Fruit fly (Drosophila melanogaster) whole organism, embryonic: ENCODE measurements around the gene CG11562.

ENCODE experiments used
- Atf-2 ChIP-seq: fragments of 200-800 bp; sonication (Bioruptor generic); optimal IDR thresholded peaks from 2 replicates; lab custom pipeline; 2016; ENCODE audit warnings: missing biosample characterization, missing genetic modification characterization
- B-H2 ChIP-seq: fragments of 200-800 bp; sonication (Bioruptor generic); optimal IDR thresholded peaks from 2 replicates; lab custom pipeline; 2018; ENCODE audit warnings: missing biosample characterization, mild to moderate bottlenecking, missing genetic modification characterization
- BtbVII ChIP-seq: fragments of 200-800 bp; sonication (Bioruptor generic); optimal IDR thresholded peaks from 3 replicates; lab custom pipeline; 2017; ENCODE audit warnings: missing biosample characterization, mild to moderate bottlenecking, missing genetic modification characterization
- CG10431 ChIP-seq: fragments of 200-800 bp; sonication (Bioruptor generic); optimal IDR thresholded peaks from 3 replicates; lab custom pipeline; 2018; ENCODE audit warnings: missing biosample characterization, mild to moderate bottlenecking, missing genetic modification characterization
- CG10543 ChIP-seq: fragments of 200-800 bp; sonication (Bioruptor generic); optimal IDR thresholded peaks from 3 replicates; lab custom pipeline; 2017; ENCODE audit warnings: missing biosample characterization, mild to moderate bottlenecking, missing genetic modification characterization, moderate library complexity
- CG11504 ChIP-seq: fragments of 200-800 bp; sonication (Bioruptor generic); optimal IDR thresholded peaks from 3 replicates; lab custom pipeline; 2019; ENCODE audit warnings: missing biosample characterization, mild to moderate bottlenecking, missing genetic modification characterization, moderate library complexity
- CG12236 ChIP-seq: fragments of 200-800 bp; sonication (Bioruptor generic); optimal IDR thresholded peaks from 2 replicates; lab custom pipeline; 2016; ENCODE audit warnings: missing biosample characterization, missing genetic modification characterization
- CG13287 ChIP-seq: fragments of 200-800 bp; sonication (Bioruptor generic); IDR thresholded peaks from 2 replicates; pipeline ENCODE4 v1.3.6; 2022; ENCODE audit warnings: missing biosample characterization, missing genetic modification characterization; ENCODE audit not compliant: partially characterized antibody
- CG13424 ChIP-seq: fragments of 200-800 bp; sonication (Bioruptor generic); optimal IDR thresholded peaks from 2 replicates; lab custom pipeline; 2019; ENCODE audit warnings: missing biosample characterization, mild to moderate bottlenecking, missing genetic modification characterization, moderate library complexity
- CG14050 ChIP-seq: fragments of 200-800 bp; sonication (Bioruptor generic); IDR thresholded peaks from 3 replicates; pipeline ENCODE4 v1.3.6; 2022; ENCODE audit warnings: missing biosample characterization, missing genetic modification characterization
- CG15073 ChIP-seq: fragments of 200-800 bp; sonication (Bioruptor generic); optimal IDR thresholded peaks from 2 replicates; lab custom pipeline; 2016; ENCODE audit warnings: missing biosample characterization, missing genetic modification characterization
- CG16815 ChIP-seq: fragments of 200-800 bp; sonication (Bioruptor generic); optimal IDR thresholded peaks from 3 replicates; lab custom pipeline; 2017; ENCODE audit warnings: missing biosample characterization, mild to moderate bottlenecking, missing genetic modification characterization
- CG17361 ChIP-seq: fragments of 200-800 bp; sonication (Bioruptor generic); IDR thresholded peaks from 3 replicates; pipeline ENCODE4 v1.3.6; 2022; ENCODE audit warnings: missing biosample characterization, missing genetic modification characterization
- CG30403 ChIP-seq: fragments of 200-800 bp; sonication (Bioruptor generic); optimal IDR thresholded peaks from 3 replicates; lab custom pipeline; 2016; ENCODE audit warnings: missing biosample characterization, missing genetic modification characterization
- CG8281 ChIP-seq: fragments of 200-800 bp; sonication (Bioruptor generic); optimal IDR thresholded peaks from 2 replicates; lab custom pipeline; 2018; ENCODE audit warnings: missing biosample characterization, mild to moderate bottlenecking, missing genetic modification characterization, moderate library complexity
- CG8290 ChIP-seq, 3 experiments: fragments of 200-800 bp; sonication (Bioruptor generic); optimal IDR thresholded peaks; 2 replicates each; lab custom pipeline; 2016 to 2019; ENCODE audit warnings: missing biosample characterization in 3 of 3, missing genetic modification characterization in 3 of 3, mild to moderate bottlenecking in 2 of 3, moderate library complexity in 1 of 3
- CG8765 ChIP-seq: fragments of 200-800 bp; sonication (Bioruptor generic); IDR thresholded peaks from 2 replicates; pipeline ENCODE4 v1.3.6; 2022; ENCODE audit warnings: missing biosample characterization, missing genetic modification characterization
- CG8924 ChIP-seq: fragments of 200-800 bp; optimal IDR thresholded peaks from 3 replicates; lab custom pipeline; 2019; ENCODE audit warnings: missing biosample characterization, mild to moderate bottlenecking, missing genetic modification characterization, moderate library complexity
- D19A ChIP-seq: fragments of 200-800 bp; optimal IDR thresholded peaks from 3 replicates; lab custom pipeline; 2019; ENCODE audit warnings: missing biosample characterization, mild to moderate bottlenecking, missing genetic modification characterization, moderate library complexity
- HLHmδ ChIP-seq: fragments of 200-800 bp; sonication (Bioruptor generic); optimal IDR thresholded peaks from 2 replicates; lab custom pipeline; 2018; ENCODE audit warnings: missing biosample characterization, mild to moderate bottlenecking, missing genetic modification characterization, moderate library complexity
- Kr ChIP-seq: fragments of 200-800 bp; sonication (Bioruptor generic); optimal IDR thresholded peaks from 2 replicates; lab custom pipeline; 2017; ENCODE audit warnings: missing biosample characterization, mild to moderate bottlenecking, missing genetic modification characterization
- Lhr ChIP-seq: fragments of 200-800 bp; sonication (Bioruptor generic); optimal IDR thresholded peaks from 3 replicates; lab custom pipeline; 2017; ENCODE audit warnings: mild to moderate bottlenecking, missing biosample characterization, missing genetic modification reagents, missing genetic modification characterization
- Lpt ChIP-seq: fragments of >200 bp; optimal IDR thresholded peaks from 2 replicates; lab custom pipeline; 2018; ENCODE audit warnings: missing biosample characterization, missing genetic modification characterization
- Meics ChIP-seq: fragments of 200-800 bp; sonication (Bioruptor generic); optimal IDR thresholded peaks from 2 replicates; lab custom pipeline; 2017; ENCODE audit warnings: missing biosample characterization, mild to moderate bottlenecking, missing genetic modification characterization
- NC2α ChIP-seq: fragments of 200-800 bp; sonication (Bioruptor generic); optimal IDR thresholded peaks from 2 replicates; lab custom pipeline; 2016; ENCODE audit warnings: missing biosample characterization, missing genetic modification characterization
- Rfx ChIP-seq: fragments of 200-800 bp; sonication (Bioruptor generic); IDR thresholded peaks from 2 replicates; pipeline ENCODE4 v1.3.6; 2022; ENCODE audit warnings: missing biosample characterization, missing genetic modification characterization
- Scr ChIP-seq: fragments of 200-800 bp; sonication (Bioruptor generic); IDR thresholded peaks from 2 replicates; pipeline ENCODE4 v1.3.6; 2022; ENCODE audit warnings: missing biosample characterization, missing genetic modification characterization; ENCODE audit not compliant: partially characterized antibody
- Sry-δ ChIP-seq: fragments of 200-800 bp; sonication (Bioruptor generic); optimal IDR thresholded peaks from 2 replicates; lab custom pipeline; 2016; ENCODE audit warnings: missing biosample characterization, missing genetic modification characterization
- Ssrp ChIP-seq: fragments of 200-800 bp; sonication (Bioruptor generic); optimal IDR thresholded peaks from 2 replicates; lab custom pipeline; 2018; ENCODE audit warnings: missing biosample characterization, mild to moderate bottlenecking, missing genetic modification characterization, moderate library complexity
- Taf1 ChIP-seq: fragments of 200-800 bp; sonication (Bioruptor generic); IDR thresholded peaks from 2 replicates; pipeline ENCODE4 v1.3.6; 2022; ENCODE audit warnings: missing biosample characterization, missing genetic modification characterization
- ac ChIP-seq: fragments of 200-800 bp; sonication (Bioruptor generic); optimal IDR thresholded peaks from 3 replicates; lab custom pipeline; 2017; ENCODE audit warnings: missing biosample characterization, mild to moderate bottlenecking, missing genetic modification characterization
- chm ChIP-seq: fragments of 200-800 bp; sonication (Bioruptor generic); IDR thresholded peaks from 2 replicates; pipeline ENCODE4 v1.3.6; 2022; ENCODE audit warnings: missing biosample characterization, missing genetic modification characterization
- croc ChIP-seq: fragments of 200-800 bp; sonication (Bioruptor generic); conservative IDR thresholded peaks from 3 replicates; pipeline ENCODE4 v1.3.6; 2022; ENCODE audit warnings: missing biosample characterization, missing genetic modification characterization
- dimm ChIP-seq: fragments of 200-800 bp; sonication (Bioruptor generic); IDR thresholded peaks from 2 replicates; pipeline ENCODE4 v1.3.6; 2022; ENCODE audit warnings: missing biosample characterization, missing genetic modification characterization
- ems ChIP-seq: fragments of 200-800 bp; sonication (Bioruptor generic); optimal IDR thresholded peaks from 3 replicates; lab custom pipeline; 2016; ENCODE audit warnings: missing biosample characterization, missing genetic modification characterization
- en ChIP-seq: fragments of 200-800 bp; sonication (Bioruptor generic); optimal IDR thresholded peaks from 2 replicates; lab custom pipeline; 2016; ENCODE audit warnings: missing biosample characterization, missing genetic modification characterization
- ftz-f1 ChIP-seq: fragments of 200-800 bp; sonication (Bioruptor generic); optimal IDR thresholded peaks from 2 replicates; lab custom pipeline; 2016; ENCODE audit warnings: missing biosample characterization, missing genetic modification characterization
- gce ChIP-seq: fragments of 200-800 bp; sonication (Bioruptor generic); IDR thresholded peaks from 3 replicates; pipeline ENCODE4 v1.3.6; 2022; ENCODE audit warnings: missing biosample characterization, missing genetic modification characterization
- gfzf ChIP-seq: fragments of 200-800 bp; sonication (Bioruptor generic); optimal IDR thresholded peaks from 2 replicates; lab custom pipeline; 2016; ENCODE audit warnings: missing biosample characterization, mild to moderate bottlenecking, missing genetic modification characterization, moderate library complexity
- grau ChIP-seq: fragments of 200-800 bp; optimal IDR thresholded peaks from 3 replicates; lab custom pipeline; 2019; ENCODE audit warnings: missing biosample characterization, mild to moderate bottlenecking, missing genetic modification characterization, moderate library complexity
- h ChIP-seq: fragments of >200 bp; optimal IDR thresholded peaks from 2 replicates; lab custom pipeline; 2017
- hbn ChIP-seq: fragments of 200-800 bp; sonication (Bioruptor generic); IDR thresholded peaks from 2 replicates; pipeline ENCODE4 v1.3.6; 2022; ENCODE audit warnings: missing biosample characterization, missing genetic modification characterization; ENCODE audit not compliant: partially characterized antibody
- pita ChIP-seq: fragments of 200-800 bp; sonication (Bioruptor generic); optimal IDR thresholded peaks from 2 replicates; lab custom pipeline; 2017; ENCODE audit warnings: missing biosample characterization, mild to moderate bottlenecking, missing genetic modification characterization
- rib ChIP-seq: fragments of 200-800 bp; sonication (Bioruptor generic); IDR thresholded peaks from 2 replicates; pipeline ENCODE4 v1.3.6; 2022; ENCODE audit warnings: missing biosample characterization, missing genetic modification characterization
- tin ChIP-seq: fragments of 200-800 bp; sonication (Bioruptor generic); optimal IDR thresholded peaks from 3 replicates; lab custom pipeline; 2016; ENCODE audit warnings: missing biosample characterization, missing genetic modification characterization
- ttk ChIP-seq: fragments of 200-800 bp; sonication (Bioruptor generic); IDR thresholded peaks from 2 replicates; pipeline ENCODE4 v2.1.2; 2022; ENCODE audit warnings: missing biosample characterization, missing genetic modification characterization

Gene CG11562

DNA sequence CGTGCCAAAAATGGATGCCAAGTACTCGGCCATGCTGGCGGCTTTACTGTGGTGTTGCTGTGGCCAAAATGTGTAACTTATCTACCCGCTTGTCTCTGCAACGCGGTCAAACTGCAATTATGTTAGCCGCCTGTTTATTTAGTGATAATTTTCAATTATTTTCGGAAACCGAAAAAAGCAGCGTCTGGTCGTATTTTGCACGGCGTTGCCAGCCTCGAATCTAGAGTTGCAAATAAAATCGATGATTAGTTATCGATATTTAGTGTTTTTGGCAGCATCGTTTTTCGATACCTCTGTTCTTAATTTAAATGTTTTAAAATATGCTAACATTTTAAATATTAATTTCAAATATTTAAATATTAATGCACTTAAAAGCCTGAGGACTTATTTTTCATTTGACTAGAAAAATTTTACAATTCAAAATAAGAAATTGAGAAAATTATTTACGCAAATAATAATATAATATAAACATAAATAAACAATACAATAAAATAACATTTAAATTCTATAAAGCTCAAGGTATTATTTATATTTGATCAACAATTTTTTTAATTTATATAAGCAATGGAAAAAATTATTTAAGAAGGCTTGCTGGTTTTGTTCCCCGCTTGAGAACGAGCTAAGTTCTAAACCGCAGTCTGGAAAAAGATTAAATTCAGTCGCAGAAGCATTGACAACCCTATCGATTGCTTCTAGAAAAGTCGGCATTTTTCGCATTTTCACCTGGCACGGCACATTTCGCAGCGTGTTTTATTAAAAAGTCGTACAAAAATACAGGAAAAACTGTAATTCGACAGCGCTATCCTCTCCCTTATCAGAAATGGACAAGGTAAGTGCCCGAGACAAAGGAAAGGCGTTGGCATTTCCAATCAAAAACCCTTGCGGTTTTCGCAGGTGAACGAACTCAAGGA is 2.5 kb downstream of the CG11562 start, which contains the start of the genes U2af38 and Stip1 (continued):
- TF ChIP-seq Lpt (GFP tag; lab: Kevin White, UChicago) (no peak), grau (tag; lab: Kevin White, UChicago) (peak; percentile 14), HLHmδ (no peak), Lhr (GFP tag; lab: Kevin White, UChicago) (peak; percentile 35), ftz-f1 (GFP tag; lab: Kevin White, UChicago) (no peak), Sry-δ (GFP tag; lab: Kevin White, UChicago) (peak; percentile 40), Ssrp (tag; lab: Kevin White, UChicago) (no peak), CG13287 (GFP tag; lab: Robert Waterston, UW) (peak; percentile 80), CG12236 (GFP tag; lab: Kevin White, UChicago) (no peak), tin (peak; percentile 31), CG14050 (GFP tag; lab: Robert Waterston, UW) (no peak), Taf1 (GFP tag; lab: Robert Waterston, UW) (no peak), CG8765 (GFP tag; lab: Robert Waterston, UW) (no peak), CG8281 (no peak), B-H2 (GFP tag; lab: Kevin White, UChicago) (peak; percentile 80), CG11504 (tag; lab: Kevin White, UChicago) (no peak), CG8290 (GFP tag; optimal IDR thresholded peaks at IDR 0.05; lab: Kevin White, UChicago) (peak; percentile 2), CG8290 (tag; optimal IDR thresholded peaks at IDR 0.05; lab: Kevin White, UChicago) (peak in 1 of 2 experiments; percentile 20), CG10543 (peak; percentile 66), chm (GFP tag; lab: Robert Waterston, UW) (no peak), Kr (GFP tag; lab: Kevin White, UChicago) (no peak), Atf-2 (GFP tag; lab: Kevin White, UChicago) (no peak), CG17361 (GFP tag; lab: Robert Waterston, UW) (peak; percentile 58; the same call in 2 of the 3 replicates)

DNA sequence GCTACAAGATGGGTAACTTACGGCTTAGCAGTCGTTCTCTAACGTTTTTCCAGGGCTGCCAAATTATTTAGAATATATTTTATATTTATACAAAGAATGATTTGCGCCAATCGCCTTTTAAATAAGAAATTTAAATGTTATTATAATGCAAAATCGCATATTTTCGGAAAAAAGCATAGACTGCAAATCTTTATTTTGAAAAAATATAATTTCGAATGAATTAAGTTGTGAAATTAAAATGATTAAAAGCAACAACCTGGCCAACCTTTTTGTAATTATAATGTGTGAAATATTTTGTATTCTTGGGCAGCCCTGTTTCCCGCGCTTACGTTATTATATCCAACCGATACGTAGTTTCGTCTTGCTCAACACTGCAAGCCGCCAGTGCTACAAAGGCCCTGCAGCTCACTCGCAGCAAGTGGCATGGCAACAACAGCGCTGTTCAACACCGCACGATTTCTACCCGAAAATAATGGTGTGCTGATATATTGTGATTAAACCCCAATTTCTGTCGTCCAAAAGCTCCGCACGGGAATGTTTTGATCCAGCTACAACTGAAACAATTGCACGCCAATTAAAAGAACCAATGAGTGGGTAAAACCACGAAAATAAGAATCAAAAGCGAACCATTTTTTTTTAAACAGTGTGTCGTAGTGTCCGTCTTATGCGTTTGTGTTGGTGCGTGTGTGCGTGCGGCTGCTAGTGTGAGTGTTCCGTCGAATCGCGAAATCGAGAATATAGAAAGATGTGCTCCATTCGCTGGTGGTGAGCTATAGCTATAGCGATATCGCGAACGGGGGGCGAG is 5.5 kb downstream of the CG11562 start, which contains the start of gene Pi3K21B:
Gene Pi3K21B, plus strand, starts transcription at position 401 of the 805 bp plus-strand sequence.
- TF ChIP-seq CG8924 (tag; lab: Kevin White, UChicago), result peak; percentile 90
- peak; percentile 67 for TF ChIP-seq croc (GFP tag; lab: Robert Waterston, UW)
- TF ChIP-seq Rfx (GFP tag; lab: Robert Waterston, UW), result peak; percentile 96
- TF ChIP-seq Meics, result peak; percentile 87
- TF ChIP-seq chm (GFP tag; lab: Robert Waterston, UW), result peak; percentile 90
- no peak for TF ChIP-seq Scr
- peak; percentile 58 for TF ChIP-seq en (GFP tag; lab: Kevin White, UChicago)
- no peak for TF ChIP-seq h (lab: Kevin White, UChicago)
- peak; percentile 73 for TF ChIP-seq CG8281
- TF ChIP-seq CG15073 (GFP tag; lab: Kevin White, UChicago), result peak; percentile 67
- peak; percentile 84 for TF ChIP-seq ttk
- TF ChIP-seq ems, result peak; percentile 93
- TF ChIP-seq gfzf (GFP tag; lab: Kevin White, UChicago), result peak; percentile 31
- peak; percentile 73 for TF ChIP-seq BtbVII (GFP tag; lab: Kevin White, UChicago)
- TF ChIP-seq D19A, result peak; percentile 78
- TF ChIP-seq CG30403 (GFP tag; lab: Kevin White, UChicago), result peak; percentile 96
- peak; percentile 75 for TF ChIP-seq NC2α (GFP tag; lab: Kevin White, UChicago)
- TF ChIP-seq dimm (GFP tag; lab: Robert Waterston, UW), result peak; percentile 64
- TF ChIP-seq pita (GFP tag; lab: Kevin White, UChicago), result no peak
- TF ChIP-seq Sry-δ (GFP tag; lab: Kevin White, UChicago), result peak; percentile 62
- TF ChIP-seq CG10431 (GFP tag; lab: Kevin White, UChicago), result peak; percentile 78
- peak; percentile 51; the same call in 1 of the 2 replicates for TF ChIP-seq rib (GFP tag; lab: Robert Waterston, UW)
- TF ChIP-seq CG13424 (tag; lab: Kevin White, UChicago), result peak; percentile 93
- TF ChIP-seq hbn, result no peak
- 0 out of 3 replicates have a peak, but pooled peaks have one; percentile 63 for TF ChIP-seq gce
- TF ChIP-seq CG16815 (GFP tag; lab: Kevin White, UChicago), result peak; percentile 89
- TF ChIP-seq ac (GFP tag; lab: Kevin White, UChicago), result peak; percentile 14
